Worm (Caenorhabditis elegans) whole organism, L4 larva: ENCODE data around the gene C16A11.10.
A peak's percentile ranks its signal among the peaks of the same experiment; 100 is the strongest.

ENCODE experiments used
- F10B5.3 ChIP-seq: sonication (generic microtip); optimal IDR thresholded peaks from 2 replicates; lab custom pipeline; 2016; ENCODE audit warnings: mild to moderate bottlenecking, missing genetic modification characterization, missing compliant biosample characterization
- F44E2.7 ChIP-seq: fragments of 200-800 bp; sonication (Bioruptor generic); IDR thresholded peaks from 2 replicates; pipeline ENCODE4 v2.1.2; 2022; ENCODE audit warnings: missing genetic modification characterization, missing compliant biosample characterization
- F49E8.2 ChIP-seq: sonication (generic microtip); optimal IDR thresholded peaks from 2 replicates; lab custom pipeline; 2016; ENCODE audit warnings: missing compliant biosample characterization, mild to moderate bottlenecking, missing genetic modification characterization, borderline replicate concordance
- Y5F2A.4 ChIP-seq: fragments of 200-800 bp; sonication (Bioruptor generic); optimal IDR thresholded peaks from 2 replicates; lab custom pipeline; 2018; ENCODE audit warnings: mild to moderate bottlenecking, missing genetic modification characterization, missing compliant biosample characterization
- aha-1 ChIP-seq: fragments of 150-350 bp; peaks from one replicate; lab custom pipeline; 2014; ENCODE audit warnings: missing biosample characterization, missing genetic modification characterization
- attf-4 ChIP-seq: sonication (generic microtip); optimal IDR thresholded peaks from 3 replicates; lab custom pipeline; 2017; ENCODE audit warnings: missing biosample characterization, missing genetic modification characterization
- ceh-20 ChIP-seq: fragments of 200-800 bp; sonication (Bioruptor generic); IDR thresholded peaks from 2 replicates; pipeline ENCODE4 v1.3.6; 2022; ENCODE audit warnings: missing genetic modification reagents, missing genetic modification characterization, missing compliant biosample characterization
- ceh-28 ChIP-seq: fragments of 150-350 bp; optimal IDR thresholded peaks from 2 replicates; lab custom pipeline; 2014; ENCODE audit warnings: missing biosample characterization, missing genetic modification reagents, missing genetic modification characterization
- ceh-62 ChIP-seq: sonication (generic microtip); optimal IDR thresholded peaks from 2 replicates; lab custom pipeline; 2017; ENCODE audit warnings: missing biosample characterization, missing genetic modification characterization
- daf-12 ChIP-seq: fragments of 150-350 bp; optimal IDR thresholded peaks from 2 replicates; lab custom pipeline; 2014; ENCODE audit warnings: missing biosample characterization, missing genetic modification reagents, missing genetic modification characterization
- daf-16 ChIP-seq, 3 experiments: sonication (generic microtip); optimal IDR thresholded peaks; 2 replicates each; lab custom pipeline; 2016 to 2017; ENCODE audit warnings: missing genetic modification characterization in 3 of 3, missing genetic modification reagents in 3 of 3, mild to moderate bottlenecking in 2 of 3, missing compliant biosample characterization in 2 of 3, missing biosample characterization in 1 of 3, moderate library complexity in 1 of 3
- daf-19 ChIP-seq: fragments of 200-800 bp; sonication (Bioruptor generic); conservative IDR thresholded peaks from 2 replicates; pipeline ENCODE4 v1.3.6; 2022; ENCODE audit warnings: missing genetic modification characterization, missing compliant biosample characterization
- daf-8 ChIP-seq: fragments of 200-800 bp; sonication (Bioruptor generic); IDR thresholded peaks from 2 replicates; pipeline ENCODE4 v1.3.6; 2022; ENCODE audit warnings: missing genetic modification characterization, missing compliant biosample characterization
- dmd-6 ChIP-seq: fragments of 200-800 bp; sonication (Bioruptor generic); IDR thresholded peaks from 2 replicates; pipeline ENCODE4 v1.3.6; 2022; ENCODE audit warnings: missing genetic modification reagents, missing genetic modification characterization, missing compliant biosample characterization
- dve-1 ChIP-seq: sonication (generic microtip); optimal IDR thresholded peaks from 2 replicates; lab custom pipeline; 2017; ENCODE audit warnings: antibody characterized with exemption, mild to moderate bottlenecking, missing genetic modification characterization, missing compliant biosample characterization; ENCODE audit not compliant: insufficient read depth
- hlh-11 ChIP-seq: fragments of 200-800 bp; sonication (Bioruptor generic); optimal IDR thresholded peaks from 2 replicates; lab custom pipeline; 2018; ENCODE audit warnings: mild to moderate bottlenecking, missing genetic modification characterization, missing compliant biosample characterization
- hmg-1.1 ChIP-seq: fragments of 200-800 bp; sonication (Bioruptor generic); IDR thresholded peaks from 2 replicates; pipeline ENCODE4 v1.3.6; 2022; ENCODE audit warnings: missing genetic modification reagents, missing genetic modification characterization, missing compliant biosample characterization
- jun-1 ChIP-seq: fragments of 150-350 bp; optimal IDR thresholded peaks from 2 replicates; lab custom pipeline; 2014; ENCODE audit warnings: missing biosample characterization, missing genetic modification reagents, missing genetic modification characterization
- lin-13 ChIP-seq: fragments of 150-350 bp; optimal IDR thresholded peaks from 2 replicates; lab custom pipeline; 2014; ENCODE audit warnings: missing biosample characterization, missing genetic modification reagents, missing genetic modification characterization
- madf-5 ChIP-seq, 2 experiments: fragments of 200-800 bp; sonication (Bioruptor generic); IDR thresholded peaks; 2 replicates each; pipeline ENCODE4 v1.3.6; 2022; ENCODE audit warnings: missing compliant biosample characterization in 2 of 2, missing genetic modification characterization in 2 of 2
- mep-1 ChIP-seq: fragments of 150-350 bp; sonication (generic microtip); optimal IDR thresholded peaks from 3 replicates; lab custom pipeline; 2014; ENCODE audit warnings: missing biosample characterization, missing genetic modification characterization
- mes-2 ChIP-seq: sonication (generic microtip); optimal IDR thresholded peaks from 2 replicates; lab custom pipeline; 2016; ENCODE audit warnings: missing genotype, mild to moderate bottlenecking, missing genetic modification characterization, missing compliant biosample characterization; ENCODE audit not compliant: poor library complexity, severe bottlenecking
- nhr-102 ChIP-seq: sonication (generic microtip); optimal IDR thresholded peaks from 2 replicates; lab custom pipeline; 2016; ENCODE audit warnings: mild to moderate bottlenecking, missing genetic modification characterization, moderate library complexity, missing compliant biosample characterization
- nhr-111 ChIP-seq: fragments of 200-800 bp; sonication (Bioruptor generic); optimal IDR thresholded peaks from 2 replicates; lab custom pipeline; 2018; ENCODE audit warnings: mild to moderate bottlenecking, missing genetic modification characterization, missing compliant biosample characterization
- nhr-28 ChIP-seq: fragments of 150-350 bp; optimal IDR thresholded peaks from 2 replicates; lab custom pipeline; 2014; ENCODE audit warnings: missing biosample characterization, missing genetic modification characterization
- nhr-42 ChIP-seq: fragments of 200-800 bp; sonication (Bioruptor generic); IDR thresholded peaks from 2 replicates; pipeline ENCODE4 v1.3.6; 2022; ENCODE audit warnings: missing genetic modification characterization, missing compliant biosample characterization
- nhr-76 ChIP-seq: fragments of 150-350 bp; optimal IDR thresholded peaks from 2 replicates; lab custom pipeline; 2014; ENCODE audit warnings: missing biosample characterization, missing genetic modification characterization
- nhr-77 ChIP-seq: fragments of 150-350 bp; optimal IDR thresholded peaks from 2 replicates; lab custom pipeline; 2014; ENCODE audit warnings: missing biosample characterization, missing genetic modification characterization
- pha-4 ChIP-seq, 2 experiments: fragments of 150-350 bp in 1 of 2; fragments of 200-800 bp in 1 of 2; sonication (Bioruptor generic) in 1 of 2; IDR thresholded peaks in 1 of 2; optimal IDR thresholded peaks in 1 of 2; 2 replicates each; pipeline versions ENCODE4 v1.3.6 to Lab custom; 2014 to 2022; ENCODE audit warnings: missing genetic modification characterization in 2 of 2, missing genetic modification reagents in 2 of 2, missing biosample characterization in 1 of 2, missing compliant biosample characterization in 1 of 2
- php-3 ChIP-seq: fragments of 200-800 bp; sonication (Bioruptor generic); IDR thresholded peaks from 2 replicates; pipeline ENCODE4 v1.3.6; 2022; ENCODE audit warnings: missing genetic modification reagents, missing genetic modification characterization, missing compliant biosample characterization
- pqm-1 ChIP-seq: sonication (generic microtip); optimal IDR thresholded peaks from 2 replicates; lab custom pipeline; 2017; ENCODE audit warnings: missing biosample characterization, missing genetic modification characterization
- set-16 ChIP-seq: fragments of 200-800 bp; sonication (Bioruptor generic); IDR thresholded peaks from 2 replicates; pipeline ENCODE4 v1.3.6; 2022; ENCODE audit warnings: missing genetic modification reagents, missing genetic modification characterization, missing compliant biosample characterization
- skn-1 ChIP-seq: fragments of 150-350 bp; optimal IDR thresholded peaks from 2 replicates; lab custom pipeline; 2014; ENCODE audit warnings: missing biosample characterization, missing genetic modification characterization
- tra-1 ChIP-seq: fragments of 200-800 bp; sonication (Bioruptor generic); IDR thresholded peaks from 2 replicates; pipeline ENCODE4 v1.3.6; 2022; ENCODE audit warnings: missing genetic modification reagents, missing genetic modification characterization, missing compliant biosample characterization
- unc-62 ChIP-seq, 3 experiments: fragments of 150-350 bp in 1 of 3; sonication (generic microtip); optimal IDR thresholded peaks in 2 of 3; peaks in 1 of 3; 1 replicate in 1 of 3; 2 replicates in 2 of 3; lab custom pipeline; 2014 to 2017; ENCODE audit warnings: missing biosample characterization in 3 of 3, missing genetic modification characterization in 3 of 3, missing genetic modification reagents in 3 of 3, missing genotype in 1 of 3
- zip-2 ChIP-seq: fragments of 150-350 bp; optimal IDR thresholded peaks from 2 replicates; lab custom pipeline; 2014; ENCODE audit warnings: missing biosample characterization, missing genetic modification characterization

The C16A11.10 gene

DNA sequence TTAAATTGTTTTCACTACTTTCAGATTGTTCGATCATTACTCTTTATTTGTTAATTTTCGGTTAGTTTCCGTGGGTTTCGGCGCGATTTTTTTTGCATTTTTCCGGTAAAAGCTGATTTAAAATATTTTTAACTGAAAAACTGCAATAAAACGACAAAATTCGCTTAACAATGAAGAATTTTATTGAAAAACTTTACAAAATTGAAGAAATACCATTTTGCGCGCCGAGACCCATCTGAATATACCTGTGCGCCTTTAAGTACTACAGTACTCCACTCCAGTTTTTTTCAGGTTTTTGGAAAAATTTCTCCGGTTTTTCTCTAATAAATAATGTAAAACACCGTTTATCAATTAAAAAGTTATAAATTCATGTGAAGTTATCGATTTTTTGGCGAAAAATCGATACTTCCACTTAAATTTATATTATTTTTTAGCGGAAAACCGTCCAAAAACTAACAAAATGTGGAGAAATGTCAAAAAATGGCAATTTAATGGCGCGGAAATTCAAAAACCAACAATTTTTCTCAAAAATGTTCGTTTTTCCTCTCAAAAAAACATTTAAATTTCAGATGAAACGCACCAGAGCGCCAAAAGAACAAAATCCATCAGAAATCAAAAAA, at the start of gene C16A11.10:
TSS of gene C16A11.10 (plus strand) at position 570 of the 620 bp plus-strand sequence.
- TF ChIP-seq nhr-28 (tag; lab: Kevin White, UChicago) (no peak), unc-62 (GFP tag; optimal IDR thresholded peaks at IDR 0.05 in 1 of 2; lab: Kevin White, UChicago) (peak in 1 of 2 experiments; percentile 60), unc-62 (tag; optimal IDR thresholded peaks at IDR 0.05; lab: Kevin White, UChicago) (no peak), aha-1 (tag; lab: Kevin White, UChicago) (peak; percentile 42)
- TF ChIP-seq, all 104 proteins: peak for 2

DNA sequence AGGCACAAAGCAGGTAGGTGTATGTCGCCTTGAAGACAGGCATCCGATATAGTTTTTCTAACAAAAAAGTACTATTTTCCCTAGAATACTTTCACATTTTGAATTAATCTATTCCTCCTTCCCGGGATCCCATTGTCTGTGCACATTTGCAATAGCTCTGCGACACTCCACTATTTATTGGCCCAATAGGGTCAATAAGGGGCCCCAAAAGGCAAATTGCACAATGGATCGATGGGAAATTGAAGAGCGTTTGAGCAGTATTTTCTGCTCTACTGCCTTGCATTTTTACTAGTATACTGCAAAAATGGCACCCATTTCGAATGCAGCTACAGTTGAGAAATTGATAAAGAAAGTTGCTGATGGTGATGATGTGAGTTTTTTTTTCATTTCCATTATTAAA, 48.8 kb upstream of the C16A11.10 start, which contains the start of gene R03H10.11:
TSS of gene R03H10.11 (plus strand) at position 301 of the 400 bp plus-strand sequence.
- no peak for TF ChIP-seq daf-8 (GFP tag; lab: Robert Waterston, UW)
- TF ChIP-seq lin-13 (GFP tag; lab: Kevin White, UChicago), result no peak
- TF ChIP-seq ceh-62 (tag; lab: Kevin White, UChicago), result no peak
- TF ChIP-seq pqm-1 (tag; lab: Kevin White, UChicago), result no peak
- TF ChIP-seq nhr-77 (tag; lab: Kevin White, UChicago), result no peak
- no peak for TF ChIP-seq nhr-28 (tag; lab: Kevin White, UChicago)
- no peak for TF ChIP-seq nhr-102 (tag; lab: Kevin White, UChicago)
- no peak for TF ChIP-seq ceh-28 (tag; lab: Kevin White, UChicago)
- no peak for TF ChIP-seq mes-2 (tag; lab: Kevin White, UChicago)
- no peak for TF ChIP-seq daf-19 (GFP tag; lab: Robert Waterston, UW)
- no peak for TF ChIP-seq F10B5.3 (tag; lab: Kevin White, UChicago)
- no peak for TF ChIP-seq ceh-20 (GFP tag; lab: Robert Waterston, UW)
- TF ChIP-seq php-3 (GFP tag; lab: Robert Waterston, UW), result no peak
- no peak for TF ChIP-seq hlh-11 (tag; lab: Kevin White, UChicago)
- TF ChIP-seq skn-1, result no peak
- TF ChIP-seq nhr-42, result no peak

DNA sequence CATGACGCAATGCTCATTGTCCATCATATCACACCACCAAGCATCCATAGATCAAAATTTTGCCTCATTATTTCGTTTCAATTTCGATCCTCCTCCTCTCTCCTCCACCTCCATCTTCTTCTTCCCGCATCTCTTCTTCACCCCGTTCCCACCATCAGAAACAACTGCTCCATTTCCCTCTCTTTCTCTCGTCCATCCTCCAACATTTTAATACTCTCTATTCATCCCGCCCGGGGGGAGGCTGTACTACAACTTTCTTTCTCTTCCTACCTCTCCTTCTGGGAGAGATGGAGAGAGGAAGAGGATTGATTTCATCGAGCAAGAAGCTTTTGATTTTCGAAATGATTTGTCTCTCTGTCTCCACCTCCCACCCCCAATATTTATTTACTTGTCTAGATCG, 47.2 kb upstream of the C16A11.10 start:
- no peak for TF ChIP-seq F49E8.2 (tag; lab: Kevin White, UChicago)
- TF ChIP-seq jun-1 (tag; lab: Kevin White, UChicago), result no peak
- peak in 1 of 2 experiments; percentile 21 for TF ChIP-seq daf-16 (GFP tag; optimal IDR thresholded peaks at IDR 0.05; lab: Kevin White, UChicago)
- TF ChIP-seq daf-16 (tag; optimal IDR thresholded peaks at IDR 0.05; lab: Kevin White, UChicago), result no peak
- TF ChIP-seq hmg-1.1, result 0 out of 2 replicates have a peak, but pooled peaks have one; percentile 22
- TF ChIP-seq nhr-28 (tag; lab: Kevin White, UChicago), result peak; percentile 8
- TF ChIP-seq, all 104 proteins: peak for 3

DNA sequence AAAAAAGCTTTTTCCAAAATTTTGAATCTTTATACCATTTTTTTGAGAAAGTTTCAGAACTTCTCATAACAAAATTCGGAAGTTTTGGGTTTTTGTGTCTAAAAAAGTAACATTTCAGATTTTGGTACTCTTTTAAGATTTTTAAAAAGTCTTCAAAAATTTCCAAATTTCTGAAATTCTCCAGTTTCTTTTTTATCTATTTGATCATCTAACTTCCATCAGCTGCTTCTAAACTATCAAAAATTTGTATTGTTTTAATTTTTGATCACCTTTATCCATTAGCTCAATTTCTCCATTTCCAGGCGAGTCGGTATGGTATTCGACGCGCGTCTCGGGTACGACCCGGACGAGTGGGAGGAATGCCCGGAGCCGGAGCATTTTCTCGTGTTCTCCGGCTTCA, 44.8 kb upstream of the C16A11.10 start, which contains the start of gene cpna-1:
TSS of gene cpna-1 (plus strand) at position 301 of the 400 bp plus-strand sequence.
- 0 out of 2 replicates have a peak, but pooled peaks have one; percentile 33 for TF ChIP-seq set-16 (GFP tag; lab: Robert Waterston, UW)
- no peak for TF ChIP-seq pha-4 (GFP tag; IDR thresholded peaks at IDR 0.05; lab: Robert Waterston, UW)
- TF ChIP-seq pha-4 (tag; optimal IDR thresholded peaks at IDR 0.05; lab: Kevin White, UChicago), result no peak

DNA sequence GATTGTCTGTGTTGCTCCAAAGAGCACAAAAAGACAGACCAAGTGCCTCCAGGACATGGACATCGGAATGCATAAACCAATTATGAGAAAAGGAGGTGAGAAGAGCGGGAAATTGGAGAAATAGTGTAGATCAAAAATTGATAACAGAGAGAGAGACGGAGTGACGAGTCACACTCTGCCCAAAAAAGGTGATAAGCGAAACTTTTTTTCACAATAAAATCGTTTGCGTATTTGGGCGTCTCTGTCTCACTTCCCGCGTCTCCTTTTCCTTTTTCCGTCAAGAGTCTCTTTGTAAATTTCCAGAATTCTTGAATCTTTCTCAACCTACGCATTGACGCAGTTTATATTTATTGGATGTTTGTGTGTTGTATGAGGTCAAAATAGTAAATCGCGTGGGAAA, 37.1 kb upstream of the C16A11.10 start, which contains the start of gene mth-2:
TSS of gene mth-2 (minus strand) at position 188 of the 400 bp plus-strand sequence.
- TF ChIP-seq Y5F2A.4 (GFP tag; lab: Kevin White, UChicago) (no peak), mep-1 (tag; lab: Kevin White, UChicago) (no peak), nhr-76 (tag; lab: Kevin White, UChicago) (no peak), nhr-77 (tag; lab: Kevin White, UChicago) (peak; percentile 48), pqm-1 (tag; lab: Kevin White, UChicago) (peak; percentile 77), tra-1 (peak; percentile 25; the same call in 1 of the 2 replicates), daf-12 (no peak), unc-62 (GFP tag; optimal IDR thresholded peaks at IDR 0.05 in 1 of 2; lab: Kevin White, UChicago) (peak in 1 of 2 experiments; percentile 43), unc-62 (tag; optimal IDR thresholded peaks at IDR 0.05; lab: Kevin White, UChicago) (no peak), madf-5 (GFP tag; IDR thresholded peaks at IDR 0.05; lab: Robert Waterston, UW) (no peak), attf-4 (tag; lab: Kevin White, UChicago) (no peak), nhr-28 (tag; lab: Kevin White, UChicago) (peak; percentile 89), dmd-6 (peak; percentile 76), dve-1 (tag; lab: Kevin White, UChicago) (peak; percentile 53), hlh-11 (tag; lab: Kevin White, UChicago) (peak; percentile 68), skn-1 (no peak), mes-2 (tag; lab: Kevin White, UChicago) (peak; percentile 18), F44E2.7 (no peak), lin-13 (GFP tag; lab: Kevin White, UChicago) (no peak), zip-2 (tag; lab: Kevin White, UChicago) (no peak), daf-16 (GFP tag; optimal IDR thresholded peaks at IDR 0.05; lab: Kevin White, UChicago) (no peak), daf-16 (tag; optimal IDR thresholded peaks at IDR 0.05; lab: Kevin White, UChicago) (peak; percentile 58), nhr-111 (GFP tag; lab: Kevin White, UChicago) (no peak)
- TF ChIP-seq, all 104 proteins: peak for 10
